Worm (Caenorhabditis elegans): ENCODE measurements around the gene tbc-20.

DNA sequence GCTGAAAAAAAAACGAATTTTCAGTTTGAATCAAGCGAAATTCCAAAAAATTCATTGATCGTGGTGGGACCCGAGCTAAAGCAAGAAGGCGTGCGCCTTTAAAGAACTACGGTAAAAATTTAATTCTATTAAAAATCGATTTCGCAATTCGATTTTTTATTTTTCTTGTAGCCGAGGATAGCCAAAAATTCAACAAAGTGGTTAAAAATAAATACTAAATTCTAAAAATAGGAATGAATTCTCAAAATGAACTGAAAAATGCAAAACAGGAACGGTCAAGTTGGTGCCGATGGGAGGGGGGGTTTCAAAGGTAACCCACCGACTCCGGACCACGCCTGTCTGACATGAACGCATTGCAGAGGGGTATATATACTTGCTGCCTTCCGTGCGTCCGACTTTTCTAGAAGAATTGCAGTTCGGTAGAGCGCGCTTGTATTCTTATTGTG lies 2.8 kb downstream of the tbc-20 start:
- TF ChIP-seq egl-5 (tag; optimal IDR thresholded peaks at IDR 0.05) (no peak), ceh-9 (tag; optimal IDR thresholded peaks at IDR 0.05) (no peak), R02D3.7 (tag; optimal IDR thresholded peaks at IDR 0.05) (no peak), ztf-4 (tag; optimal IDR thresholded peaks at IDR 0.05) (no peak), unc-62 (GFP tag; optimal IDR thresholded peaks at IDR 0.05) (no peak), skn-1 (tag; optimal IDR thresholded peaks at IDR 0.05) (no peak), pha-4 (tag; optimal IDR thresholded peaks at IDR 0.05) (no peak), nhr-76 (tag; optimal IDR thresholded peaks at IDR 0.05) (no peak), lin-39 (tag; optimal IDR thresholded peaks at IDR 0.05) (peak; percentile 65), mdl-1 (tag; optimal IDR thresholded peaks at IDR 0.05) (no peak), daf-12 (tag; optimal IDR thresholded peaks at IDR 0.05) (no peak), egl-27 (tag; optimal IDR thresholded peaks at IDR 0.05) (no peak), zag-1 (tag; optimal IDR thresholded peaks at IDR 0.05) (no peak), pqm-1 (tag; optimal IDR thresholded peaks at IDR 0.05) (no peak)

Measured in whole organism, L3 larva.